Worm (Caenorhabditis elegans) whole organism, L3 larva: ENCODE measurements around the gene ZK795.2.

Experiments
- nfya-1 ChIP-seq: sonication (generic microtip); optimal IDR thresholded peaks from 2 replicates; lab custom pipeline; 2017; ENCODE audit warnings: missing genetic modification characterization, mild to moderate bottlenecking, missing compliant biosample characterization, antibody characterized with exemption, moderate library complexity; ENCODE audit not compliant: insufficient read depth
- pha-4 ChIP-seq: fragments of 150-350 bp; optimal IDR thresholded peaks from 2 replicates; lab custom pipeline; 2014; ENCODE audit warnings: missing biosample characterization, missing genetic modification reagents, missing genetic modification characterization
- pqm-1 ChIP-seq: fragments of 150-350 bp; optimal IDR thresholded peaks from 2 replicates; lab custom pipeline; 2017; ENCODE audit warnings: missing biosample characterization, missing genetic modification characterization, inconsistent platforms
- snpc-4 ChIP-seq: fragments of 150-350 bp; optimal IDR thresholded peaks from 2 replicates; lab custom pipeline; 2014; ENCODE audit warnings: missing biosample characterization, missing genetic modification characterization

- TF ChIP-seq pqm-1 (tag; lab: Kevin White, UChicago) (no peak), nfya-1 (tag; lab: Kevin White, UChicago) (peak; percentile 32), snpc-4 (tag; lab: Kevin White, UChicago) (no peak), pha-4 (tag; lab: Kevin White, UChicago) (no peak)
These were observed 25.4 kb upstream of the ZK795.2 start for ce11 chrIV:12584146-12584545.
